Worm (Caenorhabditis elegans) whole organism, L3 larva: ENCODE data around the gene ugt-32.

Experiments used
- ZK546.5 ChIP-seq: sonication (generic microtip); optimal IDR thresholded peaks from 2 replicates; lab custom pipeline; 2017; ENCODE audit warnings: missing biosample characterization, missing genetic modification characterization
- aly-2 ChIP-seq: fragments of 150-350 bp; optimal IDR thresholded peaks from 2 replicates; lab custom pipeline; 2014; ENCODE audit warnings: missing biosample characterization, missing genetic modification characterization
- ama-1 ChIP-seq: fragments of 150-350 bp; optimal IDR thresholded peaks from 2 replicates; lab custom pipeline; 2018
- ceh-16 ChIP-seq: sonication (generic microtip); optimal IDR thresholded peaks from 2 replicates; lab custom pipeline; 2017; ENCODE audit warnings: missing biosample characterization, missing genetic modification characterization
- ceh-82 ChIP-seq: fragments of 150-350 bp; optimal IDR thresholded peaks from 2 replicates; lab custom pipeline; 2014; ENCODE audit warnings: missing biosample characterization, missing genetic modification characterization
- ceh-9 ChIP-seq: sonication (generic microtip); optimal IDR thresholded peaks from 2 replicates; lab custom pipeline; 2018; ENCODE audit warnings: missing biosample characterization, missing genetic modification characterization
- egl-5 ChIP-seq: fragments of 150-350 bp; optimal IDR thresholded peaks from 2 replicates; lab custom pipeline; 2017; ENCODE audit warnings: missing biosample characterization, missing genetic modification reagents, missing genetic modification characterization, inconsistent platforms
- elt-1 ChIP-seq: fragments of 150-350 bp; optimal IDR thresholded peaks from 2 replicates; lab custom pipeline; 2014; ENCODE audit warnings: missing biosample characterization, missing genetic modification characterization
- elt-3 ChIP-seq, 3 experiments: fragments of 150-350 bp in 1 of 3; sonication (generic microtip) in 2 of 3; optimal IDR thresholded peaks; 2 replicates in 2 of 3; 4 replicates in 1 of 3; lab custom pipeline; 2014 to 2017; ENCODE audit warnings: missing biosample characterization in 3 of 3, missing genetic modification characterization in 3 of 3
- eor-1 ChIP-seq, 2 experiments: fragments of 150-350 bp; optimal IDR thresholded peaks; 2 replicates each; lab custom pipeline; 2014 to 2018; ENCODE audit warnings: missing biosample characterization in 2 of 2, missing genetic modification characterization in 2 of 2
- fkh-10 ChIP-seq: sonication (generic microtip); optimal IDR thresholded peaks from 2 replicates; lab custom pipeline; 2017; ENCODE audit warnings: missing biosample characterization, missing genetic modification reagents, missing genetic modification characterization
- fkh-2 ChIP-seq: fragments of 150-350 bp; optimal IDR thresholded peaks from 2 replicates; lab custom pipeline; 2014; ENCODE audit warnings: missing biosample characterization, missing genetic modification reagents, missing genetic modification characterization
- jun-1 ChIP-seq: fragments of 150-350 bp; optimal IDR thresholded peaks from 2 replicates; lab custom pipeline; 2014; ENCODE audit warnings: missing biosample characterization, missing genetic modification reagents, missing genetic modification characterization
- lin-39 ChIP-seq: fragments of 150-350 bp; optimal IDR thresholded peaks from 2 replicates; lab custom pipeline; 2018; ENCODE audit warnings: missing biosample characterization, missing genetic modification reagents, missing genetic modification characterization
- lsy-12 ChIP-seq: sonication (generic microtip); optimal IDR thresholded peaks from 2 replicates; lab custom pipeline; 2016; ENCODE audit warnings: mild to moderate bottlenecking, missing genetic modification characterization, missing compliant biosample characterization
- mdl-1 ChIP-seq: fragments of 150-350 bp; optimal IDR thresholded peaks from 2 replicates; lab custom pipeline; 2014; ENCODE audit warnings: missing biosample characterization, missing genetic modification characterization
- mml-1 ChIP-seq: fragments of 150-350 bp; sonication (generic microtip); optimal IDR thresholded peaks from 3 replicates; lab custom pipeline; 2014; ENCODE audit warnings: missing biosample characterization, missing genetic modification characterization
- nfya-1 ChIP-seq: sonication (generic microtip); optimal IDR thresholded peaks from 2 replicates; lab custom pipeline; 2017; ENCODE audit warnings: missing genetic modification characterization, mild to moderate bottlenecking, missing compliant biosample characterization, antibody characterized with exemption, moderate library complexity; ENCODE audit not compliant: insufficient read depth
- nhr-11 ChIP-seq: fragments of 150-350 bp; optimal IDR thresholded peaks from 2 replicates; lab custom pipeline; 2014; ENCODE audit warnings: missing biosample characterization, missing genetic modification characterization
- nhr-12 ChIP-seq: fragments of 150-350 bp; optimal IDR thresholded peaks from 2 replicates; lab custom pipeline; 2014; ENCODE audit warnings: missing biosample characterization, missing genetic modification characterization
- nhr-23 ChIP-seq: fragments of 150-350 bp; optimal IDR thresholded peaks from 2 replicates; lab custom pipeline; 2014; ENCODE audit warnings: missing biosample characterization, missing genetic modification reagents, missing genetic modification characterization
- nhr-237 ChIP-seq: fragments of 150-350 bp; optimal IDR thresholded peaks from 2 replicates; lab custom pipeline; 2014; ENCODE audit warnings: missing biosample characterization, missing genetic modification characterization
- nhr-25 ChIP-seq: sonication (generic microtip); optimal IDR thresholded peaks from 2 replicates; lab custom pipeline; 2017; ENCODE audit warnings: missing biosample characterization, missing genetic modification characterization
- nhr-28 ChIP-seq: fragments of 150-350 bp; optimal IDR thresholded peaks from 2 replicates; lab custom pipeline; 2014; ENCODE audit warnings: missing biosample characterization, missing genetic modification characterization
- nhr-67 ChIP-seq: fragments of 150-350 bp; optimal IDR thresholded peaks from 2 replicates; lab custom pipeline; 2014; ENCODE audit warnings: missing biosample characterization, missing genetic modification characterization
- nhr-77 ChIP-seq: fragments of 150-350 bp; optimal IDR thresholded peaks from 2 replicates; lab custom pipeline; 2014; ENCODE audit warnings: missing biosample characterization, missing genetic modification characterization
- sea-2 ChIP-seq: fragments of 150-350 bp; sonication (generic microtip); optimal IDR thresholded peaks from 4 replicates; lab custom pipeline; 2014; ENCODE audit warnings: missing biosample characterization, missing genetic modification reagents, missing genetic modification characterization
- skn-1 ChIP-seq: fragments of 150-350 bp; optimal IDR thresholded peaks from 2 replicates; lab custom pipeline; 2014; ENCODE audit warnings: missing biosample characterization, missing genetic modification characterization
- snpc-4 ChIP-seq: fragments of 150-350 bp; optimal IDR thresholded peaks from 2 replicates; lab custom pipeline; 2014; ENCODE audit warnings: missing biosample characterization, missing genetic modification characterization
- unc-39 ChIP-seq: sonication (generic microtip); optimal IDR thresholded peaks from 4 replicates; lab custom pipeline; 2017; ENCODE audit warnings: missing biosample characterization, missing genetic modification characterization
- unc-62 ChIP-seq: fragments of 150-350 bp; sonication (generic microtip); optimal IDR thresholded peaks from 4 replicates; lab custom pipeline; 2014; ENCODE audit warnings: missing biosample characterization, missing genetic modification reagents, missing genetic modification characterization
- ztf-11 ChIP-seq: fragments of 150-350 bp; optimal IDR thresholded peaks from 2 replicates; lab custom pipeline; 2014; ENCODE audit warnings: missing biosample characterization, missing genetic modification characterization
- ztf-4 ChIP-seq: fragments of 150-350 bp; optimal IDR thresholded peaks from 2 replicates; lab custom pipeline; 2014; ENCODE audit warnings: missing biosample characterization, missing genetic modification characterization

ugt-32 gene

DNA sequence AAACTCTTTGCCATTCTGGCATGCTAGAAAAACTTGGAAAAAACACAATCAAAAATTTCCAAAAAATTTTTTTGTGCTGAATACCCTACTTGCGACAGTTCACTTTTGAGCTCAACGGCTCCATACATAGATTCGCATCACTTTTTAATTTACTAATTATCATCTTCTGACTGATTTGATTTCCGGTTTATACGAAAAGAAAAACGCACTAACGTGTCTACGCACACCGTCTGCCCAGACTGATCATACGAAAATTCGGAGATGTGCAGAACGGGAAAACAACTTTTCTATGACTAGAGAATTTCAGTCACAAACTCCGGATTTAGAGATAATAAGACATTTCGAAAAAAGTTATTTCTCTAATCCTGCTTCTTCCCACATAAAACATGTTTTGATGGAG, 40.7 kb upstream of the ugt-32 start:
- TF ChIP-seq nhr-11 (tag; lab: Kevin White, UChicago) (no peak), ceh-82 (tag; lab: Kevin White, UChicago) (no peak), unc-39 (tag; lab: Kevin White, UChicago) (no peak), nhr-25 (no peak), snpc-4 (tag; lab: Kevin White, UChicago) (no peak), jun-1 (tag; lab: Kevin White, UChicago) (no peak), sea-2 (GFP tag; lab: Kevin White, UChicago) (no peak), nhr-12 (tag; lab: Kevin White, UChicago) (no peak), nhr-77 (tag; lab: Kevin White, UChicago) (no peak), aly-2 (no peak), lsy-12 (tag; lab: Kevin White, UChicago) (no peak), ama-1 (lab: Kevin White, UChicago) (no peak)

DNA sequence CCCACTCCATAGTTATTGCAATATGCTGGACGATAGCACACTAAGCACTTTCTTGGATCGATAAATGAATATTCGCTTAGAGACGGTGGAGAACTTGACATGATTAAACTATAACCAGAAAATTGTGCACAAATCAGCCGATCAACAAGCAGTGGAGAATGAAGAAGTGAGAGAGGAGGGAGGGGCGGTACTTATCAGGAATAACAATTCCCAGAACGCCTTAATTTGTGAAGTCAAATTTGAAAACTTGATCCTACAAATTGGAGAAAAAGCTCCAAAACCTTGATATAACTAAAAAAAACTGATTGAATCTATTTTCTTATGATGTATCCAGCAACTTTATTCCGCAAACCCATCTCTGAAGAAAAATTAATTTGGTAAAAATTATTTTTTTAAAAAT, 34.4 kb upstream of the ugt-32 start, which contains the start of gene nhr-159:
TSS of gene nhr-159 (minus strand) at position 101 of the 400 bp plus-strand sequence.
- no peak for TF ChIP-seq ztf-11 (tag; lab: Kevin White, UChicago)
- TF ChIP-seq elt-3 (tag; optimal IDR thresholded peaks at IDR 0.05; lab: Kevin White, UChicago): no peak
- TF ChIP-seq elt-1 (tag; lab: Kevin White, UChicago): no peak

DNA sequence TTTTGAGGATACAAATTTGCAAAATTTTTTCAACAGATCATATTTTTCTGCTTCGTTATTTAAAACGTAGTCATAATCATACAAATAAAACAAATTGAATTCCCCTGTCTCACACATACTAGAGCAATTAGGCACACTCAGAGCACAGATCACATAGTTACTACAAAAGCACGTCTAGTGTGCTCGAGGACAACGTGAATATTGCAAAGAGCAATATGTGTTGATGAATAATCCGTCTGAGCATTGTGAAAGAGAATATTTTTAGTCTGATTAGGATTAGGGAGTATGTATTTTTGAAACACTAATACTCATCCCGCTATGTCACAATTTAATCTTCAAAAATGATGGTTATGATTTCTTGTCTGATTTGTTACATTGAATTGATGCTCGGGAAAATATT, 33.4 kb upstream of the ugt-32 start:
- no peak for TF ChIP-seq nhr-67 (tag; lab: Kevin White, UChicago)
- TF ChIP-seq egl-5 (tag; lab: Kevin White, UChicago): no peak
- TF ChIP-seq nhr-28: no peak
- TF ChIP-seq skn-1: no peak
- no peak for TF ChIP-seq ceh-16 (tag; lab: Kevin White, UChicago)
- no peak for TF ChIP-seq ztf-4
- no peak for TF ChIP-seq lin-39
- no peak for TF ChIP-seq mml-1 (tag; lab: Kevin White, UChicago)
- no peak for TF ChIP-seq mdl-1

DNA sequence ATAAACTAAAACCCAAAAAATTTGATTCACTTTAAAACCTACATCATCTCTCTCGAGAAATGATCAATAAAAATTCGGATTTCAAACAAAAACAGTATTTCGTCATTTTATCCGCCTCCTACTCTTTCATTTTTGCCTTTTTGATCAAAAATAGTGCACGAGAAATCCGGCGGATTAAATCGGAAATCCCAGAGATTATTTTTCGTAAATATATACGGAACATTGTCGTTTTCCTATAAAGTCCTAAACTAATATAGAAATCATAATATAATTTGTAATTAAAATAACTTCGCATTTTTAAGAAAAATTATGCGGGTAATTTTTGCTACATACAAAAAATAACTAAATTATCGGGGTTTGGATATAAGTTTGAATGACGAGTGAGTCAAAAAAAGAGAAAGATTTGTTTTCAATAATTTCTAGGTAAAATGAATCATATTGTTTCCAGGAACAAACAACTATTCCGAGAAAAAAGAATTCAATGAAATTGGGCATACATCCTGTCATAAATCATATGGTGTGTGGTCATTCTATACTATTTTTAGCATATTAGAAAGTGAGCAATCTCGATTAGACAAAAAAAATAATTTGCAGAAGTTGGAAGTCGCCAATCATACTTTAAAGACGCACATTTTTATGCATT, 30.4 kb upstream of the ugt-32 start, which contains the start of gene nhr-158:
TSS of gene nhr-158 (minus strand) at position 51 of the 643 bp plus-strand sequence.
- peak; percentile 6 for TF ChIP-seq skn-1
- TF ChIP-seq ceh-9 (tag; lab: Kevin White, UChicago): no peak

DNA sequence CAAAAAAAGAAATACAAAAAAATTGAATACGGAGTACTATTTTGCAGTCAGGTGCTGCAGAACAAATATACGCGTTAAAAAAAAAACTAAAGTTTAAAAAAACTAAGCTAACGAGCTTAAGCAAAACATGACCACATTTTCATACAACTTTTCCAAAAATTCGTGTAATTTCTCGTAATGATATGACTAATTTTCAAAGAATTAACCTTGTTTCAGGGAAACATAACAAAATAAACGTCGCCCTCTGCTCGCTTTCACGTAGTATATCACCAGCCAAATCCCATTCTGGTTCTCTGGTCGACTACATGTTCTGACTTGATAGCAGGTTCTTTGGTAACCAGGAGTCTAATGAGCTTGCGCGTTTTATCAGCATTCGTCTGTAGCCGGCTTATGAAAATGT, 26.6 kb upstream of the ugt-32 start:
- TF ChIP-seq fkh-2 (no peak), nhr-11 (tag; lab: Kevin White, UChicago) (peak; percentile 81)

DNA sequence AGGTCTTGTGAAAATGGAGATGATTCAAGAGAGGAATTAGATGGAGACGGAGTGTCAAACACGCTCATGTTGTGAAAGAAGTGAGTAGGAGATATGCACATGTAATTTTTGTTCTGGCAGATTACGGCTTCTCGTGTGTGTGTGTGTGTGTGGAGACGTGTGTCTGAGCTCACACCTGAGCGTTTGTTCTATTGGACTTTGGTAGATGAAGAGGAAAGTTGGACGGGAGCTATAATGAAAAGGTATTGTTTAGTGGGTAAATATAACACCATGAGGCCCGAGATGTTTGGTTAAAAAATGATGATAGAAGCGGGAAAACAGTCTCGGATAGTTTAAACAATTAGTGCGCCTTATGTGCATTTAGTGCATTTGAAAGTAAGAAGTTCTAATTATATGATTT, 25.1 kb upstream of the ugt-32 start, which contains the start of gene nhr-157:
TSS of gene nhr-157 (minus strand) at position 101 of the 400 bp plus-strand sequence.
- no peak for TF ChIP-seq unc-62 (GFP tag; lab: Kevin White, UChicago)

DNA sequence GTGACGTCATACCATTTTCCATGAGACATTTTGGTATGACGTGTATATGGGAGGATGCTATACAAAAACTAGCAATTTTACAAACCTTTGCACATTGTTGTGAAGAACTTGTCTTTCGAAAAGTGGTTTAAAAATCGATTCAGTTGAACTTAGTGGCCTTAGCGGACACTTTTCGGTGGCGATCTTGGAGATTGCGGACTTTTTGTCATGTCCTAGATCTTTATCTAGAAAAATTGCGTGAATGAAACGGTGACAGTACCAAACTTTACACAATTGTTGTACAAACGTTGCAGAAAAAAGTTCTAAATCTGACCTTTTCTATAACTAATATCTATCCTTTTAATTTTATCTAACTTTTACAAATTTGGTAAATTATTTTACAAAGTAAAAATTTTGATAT, 21.5 kb upstream of the ugt-32 start:
- no peak for TF ChIP-seq fkh-10 (GFP tag; lab: Kevin White, UChicago)
- TF ChIP-seq elt-1 (tag; lab: Kevin White, UChicago): peak; percentile 58
- TF ChIP-seq nhr-25: peak; percentile 42
- no peak for TF ChIP-seq nhr-23 (tag; lab: Kevin White, UChicago)
- TF ChIP-seq, all 47 proteins: peak for 2

DNA sequence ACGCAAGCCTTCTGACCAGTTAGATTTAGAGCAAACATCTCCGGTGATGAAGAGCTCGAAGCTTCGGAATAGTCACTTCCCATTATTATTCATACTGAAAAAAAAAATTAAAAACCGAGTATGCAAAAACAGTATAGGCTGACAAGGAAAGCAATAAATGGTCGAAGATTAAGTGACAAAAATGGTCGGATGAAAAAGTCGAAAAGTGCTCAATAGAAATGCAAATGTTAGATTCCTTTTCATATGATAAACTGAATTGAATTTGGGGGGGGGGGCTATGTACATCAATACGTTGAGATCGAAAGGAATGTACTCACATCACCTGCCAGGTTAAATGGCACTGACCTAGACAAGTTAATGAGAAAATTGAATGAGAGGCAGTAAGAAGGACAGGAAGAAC, 19.0 kb upstream of the ugt-32 start, which contains the start of gene nhr-187:
TSS of gene nhr-187 (minus strand) at position 101 of the 400 bp plus-strand sequence.
- no peak for TF ChIP-seq nhr-237 (tag; lab: Kevin White, UChicago)
- TF ChIP-seq nfya-1: no peak
- TF ChIP-seq fkh-2: no peak
- TF ChIP-seq ZK546.5 (tag; lab: Kevin White, UChicago): no peak
- no peak for TF ChIP-seq nhr-25
- no peak for TF ChIP-seq fkh-10 (GFP tag; lab: Kevin White, UChicago)
- TF ChIP-seq eor-1 (tag; optimal IDR thresholded peaks at IDR 0.05; lab: Kevin White, UChicago): no peak
- TF ChIP-seq ceh-9 (tag; lab: Kevin White, UChicago): no peak
- TF ChIP-seq ceh-82 (tag; lab: Kevin White, UChicago): no peak
- no peak for TF ChIP-seq ceh-16 (tag; lab: Kevin White, UChicago)
